Worm (Caenorhabditis elegans) whole organism, late embryonic: ENCODE measurements around the gene chtl-1.

Source experiments
- C08G9.2 ChIP-seq: sonication (generic microtip); optimal IDR thresholded peaks from 2 replicates; lab custom pipeline; 2016; ENCODE audit warnings: mild to moderate bottlenecking, missing genetic modification characterization, moderate library complexity, missing compliant biosample characterization
- C38D4.7 ChIP-seq: fragments of 200-800 bp; sonication (Bioruptor generic); optimal IDR thresholded peaks from 2 replicates; lab custom pipeline; 2018; ENCODE audit warnings: mild to moderate bottlenecking, missing genetic modification characterization, moderate library complexity, missing compliant biosample characterization
- F13H6.1 ChIP-seq: sonication (generic microtip); optimal IDR thresholded peaks from 2 replicates; lab custom pipeline; 2016; ENCODE audit warnings: missing genetic modification characterization, missing compliant biosample characterization
- K02D7.2 ChIP-seq: sonication (generic microtip); optimal IDR thresholded peaks from 2 replicates; lab custom pipeline; 2017; ENCODE audit warnings: mild to moderate bottlenecking, missing genetic modification characterization, missing compliant biosample characterization
- K09A11.1 ChIP-seq: sonication (generic microtip); optimal IDR thresholded peaks from 2 replicates; lab custom pipeline; 2017; ENCODE audit warnings: antibody characterized with exemption, mild to moderate bottlenecking, missing genetic modification characterization, missing compliant biosample characterization; ENCODE audit not compliant: insufficient read depth
- T23F11.4 ChIP-seq: fragments of 200-800 bp; sonication (Bioruptor generic); optimal IDR thresholded peaks from 2 replicates; lab custom pipeline; 2018; ENCODE audit warnings: mild to moderate bottlenecking, missing genetic modification characterization, missing compliant biosample characterization
- Y22D7AL.16 ChIP-seq: sonication (generic microtip); optimal IDR thresholded peaks from 2 replicates; lab custom pipeline; 2016; ENCODE audit warnings: missing genetic modification characterization, missing compliant biosample characterization
- ama-1 ChIP-seq: fragments of 150-350 bp; optimal IDR thresholded peaks from 2 replicates; lab custom pipeline; 2014
- ceh-18 ChIP-seq: sonication (generic microtip); optimal IDR thresholded peaks from 2 replicates; lab custom pipeline; 2016; ENCODE audit warnings: missing genetic modification characterization, missing compliant biosample characterization
- ceh-2 ChIP-seq: sonication (generic microtip); optimal IDR thresholded peaks from 2 replicates; lab custom pipeline; 2016; ENCODE audit warnings: missing genotype, missing genetic modification characterization, missing compliant biosample characterization
- ceh-22 ChIP-seq: sonication (generic microtip); optimal IDR thresholded peaks from 2 replicates; lab custom pipeline; 2017; ENCODE audit warnings: missing biosample characterization, missing genetic modification characterization
- ceh-24 ChIP-seq: sonication (generic microtip); optimal IDR thresholded peaks from 2 replicates; lab custom pipeline; 2016; ENCODE audit warnings: mild to moderate bottlenecking, missing genetic modification characterization, missing compliant biosample characterization
- ceh-6 ChIP-seq: fragments of 200-800 bp; sonication (Bioruptor generic); optimal IDR thresholded peaks from 2 replicates; lab custom pipeline; 2018; ENCODE audit warnings: mild to moderate bottlenecking, missing genetic modification characterization, missing compliant biosample characterization
- ceh-9 ChIP-seq: sonication (generic microtip); optimal IDR thresholded peaks from 2 replicates; lab custom pipeline; 2016; ENCODE audit warnings: mild to moderate bottlenecking, missing genetic modification characterization, inconsistent platforms, missing compliant biosample characterization
- che-1 ChIP-seq: sonication (generic microtip); optimal IDR thresholded peaks from 2 replicates; lab custom pipeline; 2016; ENCODE audit warnings: mild to moderate bottlenecking, missing genetic modification characterization, missing compliant biosample characterization
- dmd-4 ChIP-seq: sonication (generic microtip); optimal IDR thresholded peaks from 2 replicates; lab custom pipeline; 2016; ENCODE audit warnings: borderline replicate concordance, missing genetic modification characterization, missing compliant biosample characterization
- dve-1 ChIP-seq: sonication (generic microtip); optimal IDR thresholded peaks from 2 replicates; lab custom pipeline; 2017; ENCODE audit warnings: antibody characterized with exemption, mild to moderate bottlenecking, missing genetic modification characterization, missing compliant biosample characterization
- elt-2 ChIP-seq: sonication (generic microtip); optimal IDR thresholded peaks from 2 replicates; lab custom pipeline; 2016; ENCODE audit warnings: missing genetic modification reagents, missing genetic modification characterization, missing compliant biosample characterization
- elt-4 ChIP-seq: sonication (generic microtip); optimal IDR thresholded peaks from 2 replicates; lab custom pipeline; 2016; ENCODE audit warnings: missing genetic modification characterization, missing compliant biosample characterization
- ets-4 ChIP-seq: sonication (generic microtip); optimal IDR thresholded peaks from 2 replicates; lab custom pipeline; 2016; ENCODE audit warnings: missing genetic modification characterization, missing compliant biosample characterization
- fax-1 ChIP-seq: sonication (generic microtip); optimal IDR thresholded peaks from 2 replicates; lab custom pipeline; 2016; ENCODE audit warnings: missing genotype, missing genetic modification characterization, missing compliant biosample characterization
- fkh-10 ChIP-seq: fragments of 150-350 bp; optimal IDR thresholded peaks from 2 replicates; lab custom pipeline; 2014; ENCODE audit warnings: missing biosample characterization, missing genetic modification reagents, missing genetic modification characterization
- fkh-6 ChIP-seq: sonication (generic microtip); optimal IDR thresholded peaks from 2 replicates; lab custom pipeline; 2016; ENCODE audit warnings: missing genetic modification characterization, missing compliant biosample characterization
- gmeb-2 ChIP-seq: sonication (generic microtip); optimal IDR thresholded peaks from 2 replicates; lab custom pipeline; 2016; ENCODE audit warnings: missing genetic modification characterization, inconsistent platforms, missing compliant biosample characterization
- hlh-13 ChIP-seq: fragments of 200-800 bp; sonication (Bioruptor generic); optimal IDR thresholded peaks from 2 replicates; lab custom pipeline; 2018; ENCODE audit warnings: mild to moderate bottlenecking, missing genetic modification characterization, missing compliant biosample characterization
- hlh-6 ChIP-seq: sonication (generic microtip); optimal IDR thresholded peaks from 2 replicates; lab custom pipeline; 2016; ENCODE audit warnings: missing genotype, missing genetic modification characterization, missing compliant biosample characterization
- lim-6 ChIP-seq: sonication (generic microtip); optimal IDR thresholded peaks from 2 replicates; lab custom pipeline; 2016; ENCODE audit warnings: missing genetic modification characterization, missing compliant biosample characterization
- mec-3 ChIP-seq: sonication (generic microtip); optimal IDR thresholded peaks from 2 replicates; lab custom pipeline; 2016; ENCODE audit warnings: borderline replicate concordance, missing genetic modification characterization, missing compliant biosample characterization
- nhr-11 ChIP-seq: fragments of 150-350 bp; optimal IDR thresholded peaks from 2 replicates; lab custom pipeline; 2014; ENCODE audit warnings: missing biosample characterization, missing genetic modification characterization
- nhr-232 ChIP-seq: sonication (generic microtip); optimal IDR thresholded peaks from 2 replicates; lab custom pipeline; 2016; ENCODE audit warnings: missing genetic modification characterization, missing compliant biosample characterization
- npax-4 ChIP-seq: sonication (generic microtip); optimal IDR thresholded peaks from 2 replicates; lab custom pipeline; 2016; ENCODE audit warnings: missing genetic modification characterization, missing compliant biosample characterization
- odd-2 ChIP-seq: sonication (generic microtip); optimal IDR thresholded peaks from 2 replicates; lab custom pipeline; 2017; ENCODE audit warnings: antibody characterized with exemption, mild to moderate bottlenecking, missing genetic modification characterization, missing compliant biosample characterization
- pag-3 ChIP-seq: sonication (generic microtip); optimal IDR thresholded peaks from 2 replicates; lab custom pipeline; 2016; ENCODE audit warnings: missing compliant biosample characterization, missing genetic modification characterization, borderline replicate concordance
- pax-1 ChIP-seq: fragments of 150-350 bp; optimal IDR thresholded peaks from 2 replicates; lab custom pipeline; 2014; ENCODE audit warnings: missing biosample characterization, missing genetic modification characterization
- pha-2 ChIP-seq: sonication (generic microtip); optimal IDR thresholded peaks from 2 replicates; lab custom pipeline; 2017; ENCODE audit warnings: mild to moderate bottlenecking, missing genetic modification characterization, missing compliant biosample characterization
- pqm-1 ChIP-seq: sonication (generic microtip); optimal IDR thresholded peaks from 2 replicates; lab custom pipeline; 2016; ENCODE audit warnings: missing genetic modification characterization, missing compliant biosample characterization
- pros-1 ChIP-seq: fragments of 150-350 bp; optimal IDR thresholded peaks from 2 replicates; lab custom pipeline; 2014; ENCODE audit warnings: missing biosample characterization, missing genetic modification reagents, missing genetic modification characterization
- ref-2 ChIP-seq: sonication (generic microtip); optimal IDR thresholded peaks from 2 replicates; lab custom pipeline; 2016; ENCODE audit warnings: missing genetic modification characterization, missing compliant biosample characterization
- sdc-2 ChIP-seq: sonication (generic microtip); optimal IDR thresholded peaks from 2 replicates; lab custom pipeline; 2016; ENCODE audit warnings: missing genotype, missing genetic modification characterization, missing compliant biosample characterization
- sox-2 ChIP-seq: fragments of 200-800 bp; sonication (Bioruptor generic); IDR thresholded peaks from 2 replicates; pipeline ENCODE4 v1.3.6; 2022; ENCODE audit warnings: missing genetic modification reagents, missing genetic modification characterization, missing compliant biosample characterization
- sox-4 ChIP-seq: sonication (generic microtip); optimal IDR thresholded peaks from 2 replicates; lab custom pipeline; 2017; ENCODE audit warnings: mild to moderate bottlenecking, missing genetic modification characterization, inconsistent platforms, missing compliant biosample characterization
- syd-9 ChIP-seq: sonication (generic microtip); optimal IDR thresholded peaks from 2 replicates; lab custom pipeline; 2016; ENCODE audit warnings: mild to moderate bottlenecking, missing genetic modification characterization, moderate library complexity, missing compliant biosample characterization
- tbx-2 ChIP-seq: sonication (generic microtip); optimal IDR thresholded peaks from 2 replicates; lab custom pipeline; 2016; ENCODE audit warnings: missing genetic modification characterization, missing compliant biosample characterization
- tbx-7 ChIP-seq: sonication (generic microtip); optimal IDR thresholded peaks from 2 replicates; lab custom pipeline; 2016; ENCODE audit warnings: missing genotype, missing genetic modification characterization, missing compliant biosample characterization
- unc-3 ChIP-seq, 2 experiments: fragments of 200-800 bp in 1 of 2; sonication (Bioruptor generic) in 1 of 2; sonication (generic microtip) in 1 of 2; conservative IDR thresholded peaks in 1 of 2; optimal IDR thresholded peaks in 1 of 2; 2 replicates each; pipeline versions ENCODE4 v1.3.6 to Lab custom; 2016 to 2022; ENCODE audit warnings: missing compliant biosample characterization in 2 of 2, missing genetic modification characterization in 2 of 2, missing genetic modification reagents in 1 of 2
- unc-42 ChIP-seq: sonication (generic microtip); optimal IDR thresholded peaks from 2 replicates; lab custom pipeline; 2016; ENCODE audit warnings: missing genotype, missing genetic modification characterization, missing compliant biosample characterization
- unc-55 ChIP-seq: sonication (generic microtip); optimal IDR thresholded peaks from 2 replicates; lab custom pipeline; 2017; ENCODE audit warnings: missing biosample characterization, missing genetic modification reagents, missing genetic modification characterization
- unc-86 ChIP-seq: sonication (generic microtip); optimal IDR thresholded peaks from 2 replicates; lab custom pipeline; 2016; ENCODE audit warnings: missing genetic modification characterization, missing compliant biosample characterization
- zip-5 ChIP-seq: sonication (generic microtip); optimal IDR thresholded peaks from 2 replicates; lab custom pipeline; 2016; ENCODE audit warnings: missing genetic modification characterization, missing compliant biosample characterization
- ztf-16 ChIP-seq: sonication (generic microtip); optimal IDR thresholded peaks from 2 replicates; lab custom pipeline; 2017; ENCODE audit warnings: missing genetic modification characterization, missing compliant biosample characterization

chtl-1 gene

ce11 chrX:5321563-5321962, 42.6 kb downstream of the chtl-1 start:
- TF ChIP-seq unc-42 (peak; percentile 68), ceh-24 (no peak)

- TF ChIP-seq hlh-6 (tag; lab: Kevin White, UChicago) (peak; percentile 84), fkh-10 (GFP tag; lab: Kevin White, UChicago) (no peak), sox-4 (tag; lab: Kevin White, UChicago) (peak; percentile 67), ets-4 (tag; lab: Kevin White, UChicago) (no peak), syd-9 (tag; lab: Kevin White, UChicago) (peak; percentile 35), K09A11.1 (peak; percentile 49), pag-3 (tag; lab: Kevin White, UChicago) (no peak), dve-1 (tag; lab: Kevin White, UChicago) (peak; percentile 34), sdc-2 (tag; lab: Kevin White, UChicago) (peak; percentile 80), C08G9.2 (tag; lab: Kevin White, UChicago) (peak; percentile 30), che-1 (tag; lab: Kevin White, UChicago) (peak; percentile 77), ama-1 (no peak), ref-2 (tag; lab: Kevin White, UChicago) (peak; percentile 56), elt-2 (tag; lab: Kevin White, UChicago) (peak; percentile 68), fkh-6 (tag; lab: Kevin White, UChicago) (peak; percentile 68), unc-86 (tag; lab: Kevin White, UChicago) (peak; percentile 78), F13H6.1 (tag; lab: Kevin White, UChicago) (peak; percentile 58), zip-5 (tag; lab: Kevin White, UChicago) (peak; percentile 34), pax-1 (no peak), ceh-22 (tag; lab: Kevin White, UChicago) (no peak), tbx-7 (tag; lab: Kevin White, UChicago) (no peak), T23F11.4 (peak; percentile 68), ztf-16 (tag; lab: Kevin White, UChicago) (peak; percentile 36), fax-1 (tag; lab: Kevin White, UChicago) (peak; percentile 60), nhr-11 (tag; lab: Kevin White, UChicago) (no peak), ceh-9 (tag; lab: Kevin White, UChicago) (peak; percentile 51), dmd-4 (tag; lab: Kevin White, UChicago) (no peak), lim-6 (tag; lab: Kevin White, UChicago) (peak; percentile 41), odd-2 (tag; lab: Kevin White, UChicago) (no peak), pqm-1 (tag; lab: Kevin White, UChicago) (no peak), pros-1 (tag; lab: Kevin White, UChicago) (no peak), sox-2 (GFP tag; lab: Robert Waterston, UW) (peak; percentile 68), C38D4.7 (GFP tag; lab: Kevin White, UChicago) (peak; percentile 72), ceh-6 (GFP tag; lab: Kevin White, UChicago) (peak; percentile 77), gmeb-2 (tag; lab: Kevin White, UChicago) (peak; percentile 70), mec-3 (tag; lab: Kevin White, UChicago) (no peak), K02D7.2 (peak; percentile 58), Y22D7AL.16 (tag; lab: Kevin White, UChicago) (peak; percentile 69), ceh-24 (peak; percentile 39), tbx-2 (tag; lab: Kevin White, UChicago) (peak; percentile 39), nhr-232 (tag; lab: Kevin White, UChicago) (peak; percentile 70), npax-4 (tag; lab: Kevin White, UChicago) (peak; percentile 66), pha-2 (tag; lab: Kevin White, UChicago) (peak; percentile 79), ceh-2 (peak; percentile 54), hlh-13 (peak; percentile 75), ceh-18 (peak; percentile 54), unc-3 (GFP tag; conservative IDR thresholded peaks at IDR 0.05; lab: Robert Waterston, UW) (peak; percentile 71; the same call in 1 of the 2 replicates), unc-3 (tag; optimal IDR thresholded peaks at IDR 0.05; lab: Kevin White, UChicago) (peak; percentile 42), elt-4 (tag; lab: Kevin White, UChicago) (no peak), unc-55 (no peak)
Observed at ce11 chrX:5319214-5319838, 44.8 kb downstream of the chtl-1 start.
